Fruit fly (Drosophila melanogaster): Measurements from ENCODE around the gene TAF1B.

The TAF1B gene

dm6 chr3R:10190084-10190782, 46.2 kb upstream of the TAF1B start, which contains the start of gene Syn (continued):
- TF ChIP-seq dysf (GFP tag; IDR thresholded peaks at IDR 0.05) (peak; percentile 18; the same call in 1 of the 3 replicates), CG11696 (GFP tag; IDR thresholded peaks at IDR 0.05) (no peak), Sry-β (GFP tag; optimal IDR thresholded peaks at IDR 0.05) (no peak), Gsc (GFP tag; IDR thresholded peaks at IDR 0.05) (no peak), aop (GFP tag; IDR thresholded peaks at IDR 0.05) (no peak), Deaf1 (tag; optimal IDR thresholded peaks at IDR 0.05) (no peak), CG13424 (tag; optimal IDR thresholded peaks at IDR 0.05) (peak; percentile 46), CG8089 (GFP tag; optimal IDR thresholded peaks at IDR 0.05) (no peak), CG17385 (GFP tag; optimal IDR thresholded peaks at IDR 0.05) (no peak), CG12659 (GFP tag; optimal IDR thresholded peaks at IDR 0.05) (peak; percentile 9), Mad (GFP tag; optimal IDR thresholded peaks at IDR 0.05) (no peak), btn (GFP tag; optimal IDR thresholded peaks at IDR 0.05) (no peak), CG4730 (GFP tag; IDR thresholded peaks at IDR 0.05) (no peak), kah (GFP tag; optimal IDR thresholded peaks at IDR 0.05) (no peak), Hey (tag; optimal IDR thresholded peaks at IDR 0.05) (no peak), CG5953 (GFP tag; IDR thresholded peaks at IDR 0.05) (no peak), corto (GFP tag; optimal IDR thresholded peaks at IDR 0.05) (no peak), Meics (GFP tag; optimal IDR thresholded peaks at IDR 0.05) (peak; percentile 32), ham (GFP tag; IDR thresholded peaks at IDR 0.05) (no peak), CG8290 (GFP tag; optimal IDR thresholded peaks at IDR 0.05) (no peak), CG8290 (tag; optimal IDR thresholded peaks at IDR 0.05) (peak in 1 of 2 experiments; percentile 20), ttk (GFP tag; IDR thresholded peaks at IDR 0.05) (no peak), NfI (GFP tag; optimal IDR thresholded peaks at IDR 0.05) (no peak), Dek (tag; optimal IDR thresholded peaks at IDR 0.05) (peak; percentile 23), Hr51 (GFP tag; optimal IDR thresholded peaks at IDR 0.05) (peak in 1 of 2 experiments; percentile 62), CG2120 (GFP tag; optimal IDR thresholded peaks at IDR 0.05) (peak; percentile 28), CG13296 (GFP tag; optimal IDR thresholded peaks at IDR 0.05) (peak; percentile 22), CG7839 (tag; optimal IDR thresholded peaks at IDR 0.05) (peak; percentile 33), pita (GFP tag; optimal IDR thresholded peaks at IDR 0.05) (no peak), NK7.1 (GFP tag; optimal IDR thresholded peaks at IDR 0.05) (no peak), zfh1 (GFP tag; IDR thresholded peaks at IDR 0.05) (no peak), Adf1 (GFP tag; IDR thresholded peaks at IDR 0.05) (no peak), fu2 (GFP tag; optimal IDR thresholded peaks at IDR 0.05) (no peak), CG10431 (GFP tag; optimal IDR thresholded peaks at IDR 0.05) (no peak)

dm6 chr3R:10189520-10189919, 45.5 kb upstream of the TAF1B start, which contains the start of gene CG12814:
TSS of gene CG12814 (minus strand) at chr3R:10189603.
- TF ChIP-seq lbe (GFP tag; optimal IDR thresholded peaks at IDR 0.05) (peak; percentile 41), Lhr (GFP tag; optimal IDR thresholded peaks at IDR 0.05) (peak; percentile 2), CG13624 (GFP tag; optimal IDR thresholded peaks at IDR 0.05) (peak; percentile 7), CG34224 (GFP tag; IDR thresholded peaks at IDR 0.05; ENCODE audit: partially characterized antibody) (peak; percentile 33; the same call in 1 of the 3 replicates), Med (GFP tag) (peak; percentile 36), Dp (GFP tag; optimal IDR thresholded peaks at IDR 0.05) (peak; percentile 81), Bgb (GFP tag; IDR thresholded peaks at IDR 0.05; ENCODE audit: partially characterized antibody) (peak; percentile 18; the same call in 1 of the 2 replicates), CG34376 (GFP tag; optimal IDR thresholded peaks at IDR 0.05) (peak; percentile 4), CG13424 (tag; optimal IDR thresholded peaks at IDR 0.05) (no peak), Sry-δ (GFP tag; optimal IDR thresholded peaks at IDR 0.05) (no peak), zen2 (GFP tag; IDR thresholded peaks at IDR 0.05; ENCODE audit: partially characterized antibody) (no peak), br (optimal IDR thresholded peaks at IDR 0.05) (no peak), psq (GFP tag; optimal IDR thresholded peaks at IDR 0.05) (peak; percentile 98), chinmo (GFP tag; IDR thresholded peaks at IDR 0.05; ENCODE audit: partially characterized antibody) (0 out of 4 replicates have a peak, but pooled peaks have one; percentile 41), nom (GFP tag; optimal IDR thresholded peaks at IDR 0.05) (peak; percentile 88), CG10979 (tag; optimal IDR thresholded peaks at IDR 0.05) (no peak), CG17612 (GFP tag; IDR thresholded peaks at IDR 0.05) (no peak), ci (GFP tag; IDR thresholded peaks at IDR 0.05) (0 out of 3 replicates have a peak, but pooled peaks have one; percentile 27), CG12659 (GFP tag; optimal IDR thresholded peaks at IDR 0.05) (peak; percentile 0)
